Fruit fly (Drosophila melanogaster) whole organism, wandering third instar larva: ENCODE data around the gene FER.
A peak's percentile ranks its signal among the peaks of the same experiment; 100 is the strongest.

ENCODE experiments used
- Abd-B ChIP-seq: fragments of >200 bp; optimal IDR thresholded peaks from 2 replicates; lab custom pipeline; 2017; ENCODE audit warnings: missing biosample characterization, missing genetic modification characterization
- CG32264 ChIP-seq: fragments of 200-800 bp; sonication (Bioruptor generic); optimal IDR thresholded peaks from 2 replicates; lab custom pipeline; 2016; ENCODE audit warnings: missing biosample characterization, missing genetic modification characterization
- CG9705 ChIP-seq: fragments of 200-800 bp; sonication (Bioruptor generic); optimal IDR thresholded peaks from 2 replicates; lab custom pipeline; 2018; ENCODE audit warnings: missing biosample characterization, mild to moderate bottlenecking, missing genetic modification characterization
- CrebA ChIP-seq: fragments of 200-800 bp; sonication (Bioruptor generic); optimal IDR thresholded peaks from 2 replicates; lab custom pipeline; 2016; ENCODE audit warnings: missing biosample characterization, mild to moderate bottlenecking, missing genetic modification characterization, borderline replicate concordance
- Dfd ChIP-seq: fragments of >200 bp; optimal IDR thresholded peaks from 2 replicates; lab custom pipeline; 2017; ENCODE audit warnings: missing biosample characterization, missing genetic modification characterization
- Dif ChIP-seq: fragments of 200-275, 200-300 bp; sonication (Bioruptor generic); optimal IDR thresholded peaks from 2 replicates; lab custom pipeline; 2018; ENCODE audit warnings: missing biosample characterization, missing genetic modification characterization; ENCODE audit not compliant: partially characterized antibody
- GATAd ChIP-seq: sonication (Bioruptor generic); optimal IDR thresholded peaks from 2 replicates; lab custom pipeline; 2016; ENCODE audit warnings: missing biosample characterization, missing genetic modification characterization
- HLH106 ChIP-seq: fragments of 200-800 bp; optimal IDR thresholded peaks from 3 replicates; lab custom pipeline; 2019; ENCODE audit warnings: missing biosample characterization, mild to moderate bottlenecking, missing genetic modification characterization, moderate library complexity
- Hnf4 ChIP-seq: fragments of 200-800 bp; sonication (Bioruptor generic); optimal IDR thresholded peaks from 2 replicates; lab custom pipeline; 2016; ENCODE audit warnings: missing biosample characterization, mild to moderate bottlenecking, missing genetic modification characterization
- Hr78 ChIP-seq: fragments of >200 bp; optimal IDR thresholded peaks from 2 replicates; lab custom pipeline; 2017; ENCODE audit warnings: missing biosample characterization, missing genetic modification characterization
- Hr83 ChIP-seq: fragments of 200-300 bp; sonication (Bioruptor generic); optimal IDR thresholded peaks from 2 replicates; lab custom pipeline; 2016; ENCODE audit warnings: missing biosample characterization, mild to moderate bottlenecking, missing genetic modification characterization, moderate library complexity; ENCODE audit not compliant: poor library complexity, severe bottlenecking
- Jra ChIP-seq: sonication (Bioruptor generic); optimal IDR thresholded peaks from 2 replicates; lab custom pipeline; 2016; ENCODE audit warnings: missing biosample characterization, missing genetic modification characterization
- Mio ChIP-seq: sonication (Bioruptor generic); optimal IDR thresholded peaks from 2 replicates; lab custom pipeline; 2016; ENCODE audit warnings: missing biosample characterization, missing genetic modification characterization
- Myc ChIP-seq: fragments of >200 bp; optimal IDR thresholded peaks from 2 replicates; lab custom pipeline; 2017
- N ChIP-seq: fragments of >200 bp; optimal IDR thresholded peaks from 2 replicates; lab custom pipeline; 2018; ENCODE audit warnings: missing biosample characterization, missing external identifiers, missing genetic modification characterization
- OdsH ChIP-seq: fragments of 200-800 bp; sonication (Bioruptor generic); optimal IDR thresholded peaks from 2 replicates; lab custom pipeline; 2016; ENCODE audit warnings: missing biosample characterization, mild to moderate bottlenecking, missing genetic modification characterization
- Rel ChIP-seq, 2 experiments: fragments of 200-800 bp; sonication (Bioruptor generic) in 1 of 2; optimal IDR thresholded peaks; 2 replicates in 1 of 2; 3 replicates in 1 of 2; lab custom pipeline; 2016 to 2019; ENCODE audit warnings: mild to moderate bottlenecking in 2 of 2, missing biosample characterization in 2 of 2, missing genetic modification characterization in 2 of 2, moderate library complexity in 1 of 2
- Sp1 ChIP-seq: fragments of 200-800 bp; sonication (Bioruptor generic); optimal IDR thresholded peaks from 3 replicates; lab custom pipeline; 2019; ENCODE audit warnings: missing biosample characterization, mild to moderate bottlenecking, missing genetic modification characterization, moderate library complexity
- Vsx2 ChIP-seq: fragments of 200-300, 225-300 bp; sonication (Bioruptor generic); optimal IDR thresholded peaks from 2 replicates; lab custom pipeline; 2018; ENCODE audit warnings: missing biosample characterization, missing genetic modification characterization; ENCODE audit not compliant: partially characterized antibody
- br ChIP-seq: fragments of 200-800 bp; sonication (Bioruptor generic); optimal IDR thresholded peaks from 2 replicates; lab custom pipeline; 2016; ENCODE audit warnings: missing biosample characterization, missing genetic modification characterization
- brk ChIP-seq: fragments of 200-800 bp; sonication (Bioruptor generic); optimal IDR thresholded peaks from 2 replicates; lab custom pipeline; 2016; ENCODE audit warnings: missing biosample characterization, mild to moderate bottlenecking, missing genetic modification characterization
- dl ChIP-seq, 2 experiments: fragments of 175-275, 200-275 bp in 1 of 2; fragments of 200-275 bp in 1 of 2; sonication (Bioruptor generic); optimal IDR thresholded peaks; lab custom pipeline; 2018; ENCODE audit warnings: mild to moderate bottlenecking in 2 of 2, missing biosample characterization in 2 of 2, missing genetic modification characterization in 2 of 2, moderate library complexity in 2 of 2; ENCODE audit not compliant: partially characterized antibody in 2 of 2, insufficient read depth in 1 of 2
- dmrt93B ChIP-seq: fragments of 200-800 bp; sonication (Bioruptor generic); optimal IDR thresholded peaks from 2 replicates; lab custom pipeline; 2018; ENCODE audit warnings: missing biosample characterization, mild to moderate bottlenecking, missing genetic modification characterization
- dsf ChIP-seq: sonication (Bioruptor generic); optimal IDR thresholded peaks from 2 replicates; lab custom pipeline; 2016; ENCODE audit warnings: missing biosample characterization, missing genetic modification characterization, borderline replicate concordance
- ey ChIP-seq: fragments of 200-800 bp; sonication (Bioruptor generic); optimal IDR thresholded peaks from 2 replicates; lab custom pipeline; 2016; ENCODE audit warnings: missing biosample characterization, missing genetic modification characterization
- foxo ChIP-seq, 2 experiments: fragments of 200-800 bp; sonication (Bioruptor generic); optimal IDR thresholded peaks; 2 replicates in 1 of 2; 3 replicates in 1 of 2; lab custom pipeline; 2016 to 2017; ENCODE audit warnings: missing biosample characterization in 2 of 2, missing genetic modification characterization in 2 of 2
- h ChIP-seq: fragments of 200-800 bp; sonication (Bioruptor generic); optimal IDR thresholded peaks from 3 replicates; lab custom pipeline; 2016; ENCODE audit warnings: missing biosample characterization, mild to moderate bottlenecking, missing genetic modification characterization
- jim ChIP-seq: fragments of 175-275, 200-325 bp; sonication (Bioruptor generic); optimal IDR thresholded peaks from 2 replicates; lab custom pipeline; 2016; ENCODE audit warnings: missing biosample characterization, mild to moderate bottlenecking, missing genetic modification characterization
- lola ChIP-seq: fragments of >200 bp; optimal IDR thresholded peaks from 2 replicates; lab custom pipeline; 2017; ENCODE audit warnings: missing biosample characterization, missing genetic modification characterization
- pan ChIP-seq: fragments of >200 bp; optimal IDR thresholded peaks from 2 replicates; lab custom pipeline; 2017
- rgr ChIP-seq: fragments of 200-800 bp; sonication (Bioruptor generic); optimal IDR thresholded peaks from 3 replicates; lab custom pipeline; 2016; ENCODE audit warnings: missing biosample characterization, mild to moderate bottlenecking, missing genetic modification characterization
- sage ChIP-seq: fragments of 200-800 bp; sonication (Bioruptor generic); optimal IDR thresholded peaks from 2 replicates; lab custom pipeline; 2016; ENCODE audit warnings: missing biosample characterization, mild to moderate bottlenecking, missing genetic modification characterization
- sv ChIP-seq: fragments of 200-800 bp; sonication (Bioruptor generic); optimal IDR thresholded peaks from 3 replicates; lab custom pipeline; 2016; ENCODE audit warnings: missing biosample characterization, missing genetic modification characterization
- tai ChIP-seq: sonication (Bioruptor generic); optimal IDR thresholded peaks from 2 replicates; lab custom pipeline; 2016; ENCODE audit warnings: missing biosample characterization, missing genetic modification characterization
- usp ChIP-seq: fragments of >200 bp; optimal IDR thresholded peaks from 2 replicates; lab custom pipeline; 2017; ENCODE audit warnings: missing biosample characterization, missing genetic modification characterization
- woc ChIP-seq: sonication (Bioruptor generic); optimal IDR thresholded peaks from 2 replicates; lab custom pipeline; 2016; ENCODE audit warnings: missing biosample characterization, mild to moderate bottlenecking, missing genetic modification characterization

The FER gene

dm6 chr3R:9417577-9418334 lies 23.4 kb upstream of the FER start, which contains the start of gene ps:
ps (plus strand) TSS chr3R:9417940.
- TF ChIP-seq GATAd (GFP tag; lab: Kevin White, UChicago) (no peak), dl (GFP tag; optimal IDR thresholded peaks at IDR 0.05; lab: Kevin White, UChicago; ENCODE audit: insufficient read depth in 1 of 2, partially characterized antibody in 2 of 2) (peak in 1 of 2 experiments; percentile 73), Hr83 (GFP tag; lab: Kevin White, UChicago) (no peak), dsf (GFP tag; lab: Kevin White, UChicago) (no peak), rgr (GFP tag; lab: Kevin White, UChicago) (no peak), Dif (GFP tag; lab: Kevin White, UChicago) (peak; percentile 63), CG32264 (GFP tag; lab: Kevin White, UChicago) (no peak), CG9705 (GFP tag; lab: Kevin White, UChicago) (no peak), jim (GFP tag; lab: Kevin White, UChicago) (peak; percentile 5), N (GFP tag; lab: Kevin White, UChicago) (no peak), Dfd (GFP tag; lab: Kevin White, UChicago) (no peak), Vsx2 (no peak), usp (GFP tag; lab: Kevin White, UChicago) (no peak), sage (peak; percentile 76), woc (GFP tag; lab: Kevin White, UChicago) (no peak), Hr78 (GFP tag; lab: Kevin White, UChicago) (no peak), br (GFP tag; lab: Kevin White, UChicago) (no peak), brk (GFP tag; lab: Kevin White, UChicago) (no peak), lola (no peak), pan (lab: Kevin White, UChicago) (no peak), Mio (GFP tag; lab: Kevin White, UChicago) (no peak), ey (GFP tag; lab: Kevin White, UChicago) (no peak), Hnf4 (GFP tag; lab: Kevin White, UChicago) (no peak), Myc (lab: Kevin White, UChicago) (no peak), h (no peak), tai (GFP tag; lab: Kevin White, UChicago) (no peak), Abd-B (GFP tag; lab: Kevin White, UChicago) (no peak), Jra (no peak), Rel (GFP tag; optimal IDR thresholded peaks at IDR 0.05; lab: Kevin White, UChicago) (peak; percentile 56), Rel (tag; optimal IDR thresholded peaks at IDR 0.05; lab: Kevin White, UChicago) (peak; percentile 0), foxo (GFP tag; optimal IDR thresholded peaks at IDR 0.05; lab: Kevin White, UChicago) (peak in 1 of 2 experiments; percentile 1), OdsH (GFP tag; lab: Kevin White, UChicago) (no peak), HLH106 (tag; lab: Kevin White, UChicago) (no peak), dmrt93B (GFP tag; lab: Kevin White, UChicago) (no peak), CrebA (GFP tag; lab: Kevin White, UChicago) (no peak), sv (GFP tag; lab: Kevin White, UChicago) (no peak), Sp1 (GFP tag; lab: Kevin White, UChicago) (no peak)

- no peak for TF ChIP-seq dsf (GFP tag; lab: Kevin White, UChicago)
- no peak for TF ChIP-seq N (GFP tag; lab: Kevin White, UChicago)
- TF ChIP-seq dl (GFP tag; optimal IDR thresholded peaks at IDR 0.05; lab: Kevin White, UChicago; ENCODE audit: insufficient read depth in 1 of 2, partially characterized antibody in 2 of 2) = no peak
- no peak for TF ChIP-seq pan (lab: Kevin White, UChicago)
- no peak for TF ChIP-seq OdsH (GFP tag; lab: Kevin White, UChicago)
- TF ChIP-seq brk (GFP tag; lab: Kevin White, UChicago) = no peak
- TF ChIP-seq Mio (GFP tag; lab: Kevin White, UChicago) = no peak
Measured at dm6 chr3R:9416951-9417350, 22.6 kb upstream of the FER start.
